Worm (Caenorhabditis elegans): ENCODE results near the gene rle-1.

ce11 chrIII:10989491-10990032 is 53.5 kb downstream of the rle-1 start:
- TF ChIP-seq bed-2 (GFP tag; IDR thresholded peaks at IDR 0.05): peak; percentile 72
- peak; percentile 79; the same call in 1 of the 2 replicates for TF ChIP-seq nfya-2 (GFP tag; IDR thresholded peaks at IDR 0.05)
- TF ChIP-seq unc-62 (GFP tag; optimal IDR thresholded peaks at IDR 0.05): no peak
- TF ChIP-seq unc-130 (GFP tag; optimal IDR thresholded peaks at IDR 0.05): peak; percentile 85
- TF ChIP-seq egl-18 (GFP tag; IDR thresholded peaks at IDR 0.05): peak; percentile 91
- peak; percentile 88 for TF ChIP-seq madf-3 (GFP tag; IDR thresholded peaks at IDR 0.05)
- peak; percentile 50 for TF ChIP-seq nhr-80 (tag; optimal IDR thresholded peaks at IDR 0.05)

Data from whole organism, young adult.